Worm (Caenorhabditis elegans): ENCODE measurements around the gene cyb-2.1.

Gene cyb-2.1

DNA sequence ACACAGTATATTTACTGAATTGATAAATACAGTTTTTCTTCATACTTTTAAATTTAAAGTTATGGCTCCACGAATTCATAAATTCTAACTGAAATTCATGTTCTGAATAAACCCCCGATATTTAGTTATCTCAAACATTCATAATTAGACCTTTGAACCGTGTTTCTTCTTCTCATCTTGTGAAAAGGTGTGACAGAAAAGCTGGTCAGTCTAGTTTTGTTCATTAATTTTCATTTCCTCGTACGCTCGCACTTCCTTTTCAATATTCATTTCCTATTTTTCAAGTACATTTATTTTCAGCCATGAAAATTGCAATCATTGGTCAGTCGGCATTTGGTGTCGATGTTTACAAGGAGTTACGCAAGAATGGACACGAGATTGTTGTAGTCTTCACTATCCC is 36.5 kb downstream of the cyb-2.1 start, which contains the start of gene alh-3:
Gene alh-3 (plus strand): TSS at position 301 of the 400 bp plus-strand sequence.
- TF ChIP-seq lag-1 (GFP tag; IDR thresholded peaks at IDR 0.05) (no peak), ama-1 (optimal IDR thresholded peaks at IDR 0.05) (peak; percentile 7), ama-1 (GFP tag; optimal IDR thresholded peaks at IDR 0.05) (no peak)

DNA sequence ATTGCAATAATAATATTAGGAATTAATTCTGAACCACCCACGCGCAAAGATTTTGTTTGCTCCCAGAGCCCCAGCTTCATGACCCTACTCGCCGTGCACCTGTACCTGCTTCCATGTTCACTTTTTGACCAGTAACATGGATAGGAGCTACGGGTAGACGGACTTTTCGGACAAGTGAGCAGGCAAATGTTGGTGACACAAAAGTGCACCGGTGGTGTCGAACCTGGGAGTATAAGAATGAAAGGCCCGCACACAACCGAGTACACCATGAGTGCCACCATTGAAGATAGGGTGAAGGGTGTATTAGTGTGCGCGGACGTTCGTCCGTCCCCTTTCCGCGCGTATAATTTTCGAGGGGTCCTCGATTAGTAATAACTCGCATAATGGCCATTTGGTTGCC is 40.2 kb downstream of the cyb-2.1 start:
- no peak for TF ChIP-seq nfya-1 (tag; optimal IDR thresholded peaks at IDR 0.05; ENCODE audit: borderline replicate concordance, insufficient read depth)
- peak; percentile 85 for TF ChIP-seq repo-1 (tag; optimal IDR thresholded peaks at IDR 0.05)
- TF ChIP-seq him-1 (tag; optimal IDR thresholded peaks at IDR 0.05), result peak; percentile 82
- TF ChIP-seq F33H1.4 (GFP tag; IDR thresholded peaks at IDR 0.05), result peak; percentile 60
- 0 out of 2 replicates have a peak, but pooled peaks have one; percentile 43 for TF ChIP-seq Y56A3A.18 (GFP tag; IDR thresholded peaks at IDR 0.05)
- TF ChIP-seq B0336.3 (GFP tag; IDR thresholded peaks at IDR 0.05), result peak; percentile 90
- TF ChIP-seq nhr-179 (tag; optimal IDR thresholded peaks at IDR 0.05), result peak; percentile 51
- TF ChIP-seq lag-1 (GFP tag; IDR thresholded peaks at IDR 0.05), result no peak
- TF ChIP-seq K12H6.12 (tag; optimal IDR thresholded peaks at IDR 0.05), result peak; percentile 34
- TF ChIP-seq die-1 (tag; optimal IDR thresholded peaks at IDR 0.05), result peak; percentile 97
- peak; percentile 80 for TF ChIP-seq T26A5.8 (tag; optimal IDR thresholded peaks at IDR 0.05)
- TF ChIP-seq C17E4.6 (GFP tag; IDR thresholded peaks at IDR 0.05), result peak; percentile 43; the same call in 1 of the 2 replicates
- TF ChIP-seq ztf-6 (GFP tag; IDR thresholded peaks at IDR 0.05), result no peak
- TF ChIP-seq Y79H2A.3 (GFP tag; conservative IDR thresholded peaks at IDR 0.05), result peak; percentile 79; the same call in 1 of the 2 replicates
- peak; percentile 68 for TF ChIP-seq lsl-1 (GFP tag; optimal IDR thresholded peaks at IDR 0.05)
- TF ChIP-seq dpl-1 (GFP tag; optimal IDR thresholded peaks at IDR 0.05), result no peak
- peak; percentile 72; the same call in 1 of the 2 replicates for TF ChIP-seq bed-2 (GFP tag; IDR thresholded peaks at IDR 0.05)
- peak; percentile 18 for TF ChIP-seq efl-1 (GFP tag; optimal IDR thresholded peaks at IDR 0.05)
- peak; percentile 98 for TF ChIP-seq F37B4.10 (GFP tag; IDR thresholded peaks at IDR 0.05)
- TF ChIP-seq mxl-1 (tag; optimal IDR thresholded peaks at IDR 0.05), result peak; percentile 95
- peak; percentile 96 for TF ChIP-seq fkh-3 (tag; optimal IDR thresholded peaks at IDR 0.05)
- no peak; the same call in 1 of the 2 replicates for TF ChIP-seq Y95B8A.8 (GFP tag; IDR thresholded peaks at IDR 0.05)
- peak; percentile 98 for TF ChIP-seq F52B5.7 (tag; optimal IDR thresholded peaks at IDR 0.05)
- peak; percentile 49 for TF ChIP-seq F23B12.7 (tag; optimal IDR thresholded peaks at IDR 0.05; ENCODE audit: insufficient read depth)
- peak; percentile 80 for TF ChIP-seq rpc-1 (optimal IDR thresholded peaks at IDR 0.05)
- TF ChIP-seq rpc-1 (tag; optimal IDR thresholded peaks at IDR 0.05), result peak; percentile 99
- peak; percentile 93 for TF ChIP-seq dox-1 (GFP tag; IDR thresholded peaks at IDR 0.05)
- TF ChIP-seq attf-5 (GFP tag; optimal IDR thresholded peaks at IDR 0.05), result peak; percentile 87
- TF ChIP-seq F22D6.2 (tag; optimal IDR thresholded peaks at IDR 0.05), result peak; percentile 13
- TF ChIP-seq nhr-27 (tag; optimal IDR thresholded peaks at IDR 0.05), result peak; percentile 84
- peak; percentile 78; the same call in 1 of the 2 replicates for TF ChIP-seq egl-44 (GFP tag; IDR thresholded peaks at IDR 0.05)
- peak; percentile 87 for TF ChIP-seq madf-3 (GFP tag; IDR thresholded peaks at IDR 0.05)
- TF ChIP-seq unc-62 (GFP tag; optimal IDR thresholded peaks at IDR 0.05), result no peak
- TF ChIP-seq K11D2.4 (GFP tag; IDR thresholded peaks at IDR 0.05), result 0 out of 2 replicates have a peak, but pooled peaks have one; percentile 51
- TF ChIP-seq ekl-4 (GFP tag; IDR thresholded peaks at IDR 0.05), result peak; percentile 88
- peak; percentile 55 for TF ChIP-seq ama-1 (optimal IDR thresholded peaks at IDR 0.05)
- TF ChIP-seq ama-1 (GFP tag; optimal IDR thresholded peaks at IDR 0.05), result peak; percentile 41 to 76
- peak; percentile 89 for TF ChIP-seq pbrm-1 (GFP tag; IDR thresholded peaks at IDR 0.05)
- TF ChIP-seq hsf-1 (GFP tag; IDR thresholded peaks at IDR 0.05), result peak; percentile 80; the same call in 1 of the 2 replicates
- TF ChIP-seq rec-8 (tag; optimal IDR thresholded peaks at IDR 0.05), result peak; percentile 83 to 92
- peak; percentile 96 for TF ChIP-seq D2030.7 (GFP tag; IDR thresholded peaks at IDR 0.05)
- TF ChIP-seq ztf-18 (tag; optimal IDR thresholded peaks at IDR 0.05), result peak; percentile 82
- no peak for TF ChIP-seq nhr-120 (GFP tag; IDR thresholded peaks at IDR 0.05)
- TF ChIP-seq sdz-38 (tag; optimal IDR thresholded peaks at IDR 0.05), result peak; percentile 64
- TF ChIP-seq F49E8.2 (tag; optimal IDR thresholded peaks at IDR 0.05; ENCODE audit: insufficient read depth), result peak; percentile 88
- TF ChIP-seq ztf-28 (GFP tag; IDR thresholded peaks at IDR 0.05), result peak; percentile 82; the same call in 1 of the 2 replicates
- TF ChIP-seq tbx-9 (tag; optimal IDR thresholded peaks at IDR 0.05; ENCODE audit: borderline replicate concordance), result peak; percentile 88
